Fruit fly (Drosophila melanogaster): ENCODE data around the gene CG11286.
A peak's percentile ranks its signal among the peaks of the same experiment; 100 is the strongest.

Gene CG11286

DNA sequence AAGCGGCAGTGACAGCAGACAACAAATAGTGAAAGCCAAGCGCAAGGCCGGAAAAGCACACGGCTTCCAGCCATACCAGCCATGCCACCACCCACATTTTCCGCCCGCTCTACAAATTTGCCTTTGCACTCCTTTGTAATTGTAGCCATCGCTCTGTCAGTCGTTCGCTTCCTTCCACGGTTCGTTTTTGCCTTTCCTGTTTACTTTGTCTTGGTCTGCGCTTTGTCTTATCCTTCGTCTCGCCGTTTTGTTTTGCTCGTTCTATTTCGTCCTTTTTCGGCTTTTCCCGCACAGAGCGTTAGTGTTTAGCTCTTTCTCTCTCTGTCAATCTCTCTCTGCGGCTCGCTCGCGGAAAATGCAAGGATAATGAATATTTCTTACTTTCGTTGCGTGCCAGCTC is 42.0 kb upstream of the CG11286 start:
- no peak for TF ChIP-seq Dip3 (GFP tag; optimal IDR thresholded peaks at IDR 0.05)
- no peak for TF ChIP-seq gsb-n (tag; optimal IDR thresholded peaks at IDR 0.05)
- TF ChIP-seq Trl (optimal IDR thresholded peaks at IDR 0.05) = peak; percentile 33 to 48
- TF ChIP-seq Trl (GFP tag; optimal IDR thresholded peaks at IDR 0.05) = no peak
- no peak for TF ChIP-seq CG15696 (tag; optimal IDR thresholded peaks at IDR 0.05)
- no peak for TF ChIP-seq prd (optimal IDR thresholded peaks at IDR 0.05)
- TF ChIP-seq prd (GFP tag; IDR thresholded peaks at IDR 0.05) = no peak
- TF ChIP-seq CG1832 (GFP tag; optimal IDR thresholded peaks at IDR 0.05) = no peak
- TF ChIP-seq crol (GFP tag; IDR thresholded peaks at IDR 0.05) = no peak
- no peak for TF ChIP-seq CG13123 (GFP tag; optimal IDR thresholded peaks at IDR 0.05)
- no peak for TF ChIP-seq CG2129 (GFP tag; IDR thresholded peaks at IDR 0.05; ENCODE audit: partially characterized antibody)
- no peak for TF ChIP-seq Lim3 (GFP tag; IDR thresholded peaks at IDR 0.05)
- no peak for TF ChIP-seq CG2889 (GFP tag; IDR thresholded peaks at IDR 0.05)
- TF ChIP-seq hkb (optimal IDR thresholded peaks at IDR 0.05) = no peak
- no peak for TF ChIP-seq hkb (GFP tag; IDR thresholded peaks at IDR 0.05)
- TF ChIP-seq psq (GFP tag; optimal IDR thresholded peaks at IDR 0.05) = peak; percentile 73
- no peak for TF ChIP-seq Lpt (GFP tag; optimal IDR thresholded peaks at IDR 0.05)
- TF ChIP-seq CG7556 (GFP tag; optimal IDR thresholded peaks at IDR 0.05) = no peak
- TF ChIP-seq vnd (GFP tag; IDR thresholded peaks at IDR 0.05; ENCODE audit: partially characterized antibody) = no peak
- TF ChIP-seq CG3838 (GFP tag; optimal IDR thresholded peaks at IDR 0.05) = no peak
- peak; percentile 48 for TF ChIP-seq Deaf1 (tag; optimal IDR thresholded peaks at IDR 0.05)
- no peak for TF ChIP-seq CG9727 (GFP tag; optimal IDR thresholded peaks at IDR 0.05)
- no peak for TF ChIP-seq CG1529 (GFP tag; optimal IDR thresholded peaks at IDR 0.05)
- no peak for TF ChIP-seq CG15601 (tag; optimal IDR thresholded peaks at IDR 0.05)
- TF ChIP-seq nerfin-1 (tag; optimal IDR thresholded peaks at IDR 0.05) = no peak
- no peak for TF ChIP-seq Dip2 (GFP tag; IDR thresholded peaks at IDR 0.05)
- TF ChIP-seq CG12391 (tag; optimal IDR thresholded peaks at IDR 0.05) = no peak
- no peak for TF ChIP-seq luna (GFP tag; optimal IDR thresholded peaks at IDR 0.05)
- no peak for TF ChIP-seq CG42726 (GFP tag; IDR thresholded peaks at IDR 0.05; ENCODE audit: partially characterized antibody)

DNA sequence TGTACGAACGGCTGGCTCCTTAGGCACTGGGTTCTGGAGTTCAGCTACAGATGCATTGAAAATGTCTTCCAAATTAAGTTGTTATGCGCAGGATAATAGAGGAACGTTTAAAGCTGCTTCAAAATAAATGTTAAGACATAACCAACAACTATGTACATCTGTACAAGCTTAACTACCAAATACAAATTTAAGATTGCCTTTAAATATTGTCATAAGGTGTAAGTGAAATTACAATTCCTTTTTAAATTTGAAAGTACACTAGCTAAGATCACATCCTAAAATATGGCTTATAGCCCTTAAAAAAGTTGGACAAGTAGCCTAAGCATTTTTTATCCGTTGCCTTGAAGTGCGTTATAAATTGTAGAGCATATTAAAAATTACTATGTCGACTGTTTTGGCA is 40.0 kb upstream of the CG11286 start, which contains the start of gene CG31473:
CG31473 (plus strand) TSS at position 301 of the 400 bp plus-strand sequence.
- no peak for TF ChIP-seq lov (optimal IDR thresholded peaks at IDR 0.05)
- no peak for TF ChIP-seq lov (GFP tag; IDR thresholded peaks at IDR 0.05)
- TF ChIP-seq Neu2 (GFP tag; optimal IDR thresholded peaks at IDR 0.05; ENCODE audit: borderline replicate concordance) = no peak
- TF ChIP-seq dpn (GFP tag; optimal IDR thresholded peaks at IDR 0.05) = no peak

- TF ChIP-seq fru (optimal IDR thresholded peaks at IDR 0.05) = no peak
- TF ChIP-seq Nf-YB (GFP tag; optimal IDR thresholded peaks at IDR 0.05) = no peak
- TF ChIP-seq CG7963 (GFP tag; IDR thresholded peaks at IDR 0.05; ENCODE audit: partially characterized antibody) = no peak
- peak; percentile 73 for TF ChIP-seq wdn (GFP tag; IDR thresholded peaks at IDR 0.05)
- TF ChIP-seq Pdp1 (GFP tag; optimal IDR thresholded peaks at IDR 0.05) = peak; percentile 92
- peak; percentile 94 for TF ChIP-seq Sox102F (GFP tag; optimal IDR thresholded peaks at IDR 0.05)
- TF ChIP-seq CTCF (GFP tag; optimal IDR thresholded peaks at IDR 0.05) = peak; percentile 100
- TF ChIP-seq Sry-δ (GFP tag; optimal IDR thresholded peaks at IDR 0.05) = peak; percentile 66
- no peak for TF ChIP-seq CkIIα-i1 (GFP tag; IDR thresholded peaks at IDR 0.05)
- peak; percentile 78 for TF ChIP-seq Ets97D (GFP tag; optimal IDR thresholded peaks at IDR 0.05)
- no peak for TF ChIP-seq Doc3 (GFP tag; IDR thresholded peaks at IDR 0.05; ENCODE audit: partially characterized antibody)
- peak; percentile 90 for TF ChIP-seq btn (GFP tag; optimal IDR thresholded peaks at IDR 0.05)
- TF ChIP-seq gfzf (GFP tag; optimal IDR thresholded peaks at IDR 0.05) = peak; percentile 89
- peak; percentile 87; the same call in 2 of the 4 replicates for TF ChIP-seq chinmo (GFP tag; IDR thresholded peaks at IDR 0.05; ENCODE audit: partially characterized antibody)
- TF ChIP-seq CG6854 (GFP tag; optimal IDR thresholded peaks at IDR 0.05) = peak; percentile 38
- no peak for TF ChIP-seq CG14710 (tag; optimal IDR thresholded peaks at IDR 0.05)
- TF ChIP-seq az2 (GFP tag; optimal IDR thresholded peaks at IDR 0.05) = peak; percentile 97
Measured at dm6 chr3R:7809662-7810621, 38.4 kb upstream of the CG11286 start, which contains the start of the genes CG2993 and sgll. Gene CG2993, minus strand, starts transcription at chr3R:7810014. Gene sgll, plus strand, starts transcription at chr3R:7810532.

All from whole organism, embryonic.